Fruit fly (Drosophila melanogaster) whole organism, prepupa: Measurements from ENCODE around the gene chp.

Experiments used
- CG11762 ChIP-seq: fragments of 200-800 bp; sonication (Bioruptor generic); optimal IDR thresholded peaks from 3 replicates; lab custom pipeline; 2016; ENCODE audit warnings: missing biosample characterization, missing genetic modification characterization; ENCODE audit not compliant: insufficient read depth
- CG1621 ChIP-seq: fragments of 200-800 bp; sonication (Bioruptor generic); optimal IDR thresholded peaks from 3 replicates; lab custom pipeline; 2018; ENCODE audit warnings: missing biosample characterization, mild to moderate bottlenecking, missing genetic modification characterization
- CG16779 ChIP-seq: fragments of 200-800 bp; sonication (Bioruptor generic); optimal IDR thresholded peaks from 3 replicates; lab custom pipeline; 2017; ENCODE audit warnings: missing biosample characterization, mild to moderate bottlenecking, missing genetic modification characterization
- CG3032 ChIP-seq: fragments of 200-800 bp; optimal IDR thresholded peaks from 2 replicates; lab custom pipeline; 2019; ENCODE audit warnings: missing biosample characterization, mild to moderate bottlenecking, missing genetic modification characterization, moderate library complexity
- CG31627 ChIP-seq: fragments of 200-800 bp; sonication (Bioruptor generic); optimal IDR thresholded peaks from 3 replicates; lab custom pipeline; 2016; ENCODE audit warnings: missing biosample characterization, missing genetic modification characterization
- CG34406 ChIP-seq: fragments of 200-800 bp; sonication (Bioruptor generic); optimal IDR thresholded peaks from 3 replicates; lab custom pipeline; 2016; ENCODE audit warnings: missing biosample characterization, missing genetic modification characterization
- CG3919 ChIP-seq: fragments of 200-800 bp; sonication (Bioruptor generic); optimal IDR thresholded peaks from 3 replicates; lab custom pipeline; 2016; ENCODE audit warnings: missing biosample characterization, missing genetic modification characterization
- CG4318 ChIP-seq: fragments of 200-800 bp; sonication (Bioruptor generic); optimal IDR thresholded peaks from 3 replicates; lab custom pipeline; 2017; ENCODE audit warnings: missing biosample characterization, mild to moderate bottlenecking, missing genetic modification characterization
- CG6163 ChIP-seq: fragments of 200-800 bp; sonication (Bioruptor generic); IDR thresholded peaks from 3 replicates; pipeline ENCODE4 v1.3.6; 2022; ENCODE audit warnings: missing biosample characterization, missing genetic modification characterization
- CG6276 ChIP-seq: fragments of 200-800 bp; sonication (Bioruptor generic); optimal IDR thresholded peaks from 2 replicates; lab custom pipeline; 2017; ENCODE audit warnings: missing biosample characterization, mild to moderate bottlenecking, missing genetic modification characterization
- CG6792 ChIP-seq: fragments of 200-800 bp; sonication (Bioruptor generic); optimal IDR thresholded peaks from 3 replicates; lab custom pipeline; 2016; ENCODE audit warnings: missing biosample characterization, missing genetic modification characterization
- CG7368 ChIP-seq: fragments of 200-800 bp; sonication (Bioruptor generic); optimal IDR thresholded peaks from 3 replicates; lab custom pipeline; 2016; ENCODE audit warnings: missing biosample characterization, missing genetic modification characterization
- CG8119 ChIP-seq: fragments of 200-800 bp; sonication (Bioruptor generic); IDR thresholded peaks from 3 replicates; pipeline ENCODE4 v1.3.6; 2022; ENCODE audit warnings: missing biosample characterization, missing genetic modification characterization
- CG8319 ChIP-seq: fragments of 200-800 bp; sonication (Bioruptor generic); optimal IDR thresholded peaks from 3 replicates; lab custom pipeline; 2016; ENCODE audit warnings: missing biosample characterization, missing genetic modification characterization
- CG8632 ChIP-seq: fragments of 200-800 bp; sonication (Bioruptor generic); optimal IDR thresholded peaks from 3 replicates; lab custom pipeline; 2016; ENCODE audit warnings: missing biosample characterization, missing genetic modification characterization
- CG9139 ChIP-seq: fragments of 200-800 bp; sonication (Bioruptor generic); optimal IDR thresholded peaks from 3 replicates; lab custom pipeline; 2017; ENCODE audit warnings: missing biosample characterization, mild to moderate bottlenecking, missing genetic modification characterization
- Eip78C ChIP-seq: fragments of 200-800 bp; sonication (Bioruptor generic); peaks from one replicate; lab custom pipeline; 2016; ENCODE audit warnings: missing biosample characterization, missing genetic modification characterization
- Eip93F ChIP-seq: fragments of 200-800 bp; sonication (Bioruptor generic); optimal IDR thresholded peaks from 2 replicates; lab custom pipeline; 2016; ENCODE audit warnings: missing biosample characterization, mild to moderate bottlenecking, missing genetic modification characterization
- Ets21C ChIP-seq: fragments of 200-800 bp; sonication (Bioruptor generic); optimal IDR thresholded peaks from 3 replicates; lab custom pipeline; 2016; ENCODE audit warnings: missing biosample characterization, missing genetic modification characterization
- Ets96B ChIP-seq: fragments of 200-800 bp; optimal IDR thresholded peaks from 2 replicates; lab custom pipeline; 2019; ENCODE audit warnings: missing biosample characterization, mild to moderate bottlenecking, missing genetic modification characterization, moderate library complexity
- Gug ChIP-seq: fragments of 200-800 bp; sonication (Bioruptor generic); IDR thresholded peaks from 2 replicates; pipeline ENCODE4 v1.3.6; 2022; ENCODE audit warnings: missing biosample characterization, missing genetic modification characterization
- Hr38 ChIP-seq: sonication (Bioruptor generic); optimal IDR thresholded peaks from 2 replicates; lab custom pipeline; 2016; ENCODE audit warnings: missing biosample characterization, missing genetic modification characterization
- Hr39 ChIP-seq: fragments of 200-800 bp; sonication (Bioruptor generic); optimal IDR thresholded peaks from 2 replicates; lab custom pipeline; 2016; ENCODE audit warnings: missing biosample characterization, missing genetic modification characterization
- Met ChIP-seq: fragments of 200-800 bp; sonication (Bioruptor generic); optimal IDR thresholded peaks from 3 replicates; lab custom pipeline; 2016; ENCODE audit warnings: missing biosample characterization, missing genetic modification characterization
- OdsH ChIP-seq: fragments of 200-800 bp; sonication (Bioruptor generic); optimal IDR thresholded peaks from 3 replicates; lab custom pipeline; 2016; ENCODE audit warnings: missing biosample characterization, missing genetic modification characterization
- Smox ChIP-seq: fragments of 200-800 bp; sonication (Bioruptor generic); optimal IDR thresholded peaks from 3 replicates; lab custom pipeline; 2016; ENCODE audit warnings: missing biosample characterization, missing genetic modification characterization
- Sox102F ChIP-seq: fragments of 200-800 bp; sonication (Bioruptor generic); optimal IDR thresholded peaks from 2 replicates; lab custom pipeline; 2016; ENCODE audit warnings: missing biosample characterization, mild to moderate bottlenecking, missing genetic modification characterization
- achi ChIP-seq: fragments of 200-800 bp; sonication (Bioruptor generic); optimal IDR thresholded peaks from 3 replicates; lab custom pipeline; 2016; ENCODE audit warnings: missing biosample characterization, missing genetic modification characterization
- cyc ChIP-seq: fragments of 200-800 bp; sonication (Bioruptor generic); optimal IDR thresholded peaks from 3 replicates; lab custom pipeline; 2016; ENCODE audit warnings: missing biosample characterization, missing genetic modification characterization
- dac ChIP-seq: fragments of 200-800 bp; sonication (Bioruptor generic); optimal IDR thresholded peaks from 2 replicates; lab custom pipeline; 2017; ENCODE audit warnings: missing biosample characterization, mild to moderate bottlenecking, missing genetic modification characterization
- dsx ChIP-seq: fragments of 200-800 bp; optimal IDR thresholded peaks from 3 replicates; lab custom pipeline; 2019; ENCODE audit warnings: missing biosample characterization, mild to moderate bottlenecking, missing genetic modification characterization, moderate library complexity; ENCODE audit not compliant: poor library complexity, severe bottlenecking
- eg ChIP-seq: fragments of 200-800 bp; sonication (Bioruptor generic); IDR thresholded peaks from 3 replicates; pipeline ENCODE4 v1.3.6; 2022; ENCODE audit warnings: missing biosample characterization, missing genetic modification characterization
- esn ChIP-seq: fragments of 200-800 bp; sonication (Bioruptor generic); optimal IDR thresholded peaks from 2 replicates; lab custom pipeline; 2016; ENCODE audit warnings: missing biosample characterization, mild to moderate bottlenecking, missing genetic modification characterization, moderate library complexity
- fd59A ChIP-seq: fragments of 200-800 bp; sonication (Bioruptor generic); optimal IDR thresholded peaks from 2 replicates; lab custom pipeline; 2017; ENCODE audit warnings: missing biosample characterization, mild to moderate bottlenecking, missing genetic modification characterization, missing genetic modification reagents
- fkh ChIP-seq: fragments of 200-800 bp; sonication (Bioruptor generic); optimal IDR thresholded peaks from 3 replicates; lab custom pipeline; 2017; ENCODE audit warnings: missing biosample characterization, mild to moderate bottlenecking, missing genetic modification characterization, moderate library complexity
- lz ChIP-seq: fragments of 200-800 bp; sonication (Bioruptor generic); optimal IDR thresholded peaks from 3 replicates; lab custom pipeline; 2016; ENCODE audit warnings: missing biosample characterization, missing genetic modification characterization
- pdm3 ChIP-seq: fragments of 200-800 bp; sonication (Bioruptor generic); optimal IDR thresholded peaks from 3 replicates; lab custom pipeline; 2016; ENCODE audit warnings: missing biosample characterization, missing genetic modification characterization
- topi ChIP-seq: fragments of 200-800 bp; sonication (Bioruptor generic); optimal IDR thresholded peaks from 3 replicates; lab custom pipeline; 2016; ENCODE audit warnings: missing biosample characterization, missing genetic modification characterization
- vri ChIP-seq: fragments of 200-800 bp; sonication (Bioruptor generic); optimal IDR thresholded peaks from 3 replicates; lab custom pipeline; 2016; ENCODE audit warnings: missing biosample characterization, mild to moderate bottlenecking, missing genetic modification characterization

Gene chp

dm6 chr3R:31210630-31211029 is at the start of gene chp:
Gene chp, minus strand, starts transcription at chr3R:31210730.
- TF ChIP-seq CG8319 (GFP tag; lab: Kevin White, UChicago) = no peak
- no peak for TF ChIP-seq cyc
- TF ChIP-seq CG3919 (GFP tag; lab: Kevin White, UChicago) = no peak
- no peak for TF ChIP-seq Hr39 (GFP tag; lab: Kevin White, UChicago)
- TF ChIP-seq topi = no peak
- TF ChIP-seq Sox102F (GFP tag; lab: Kevin White, UChicago) = no peak
- TF ChIP-seq eg (GFP tag; lab: Robert Waterston, UW) = no peak
- TF ChIP-seq CG8632 (GFP tag; lab: Kevin White, UChicago) = no peak
- no peak for TF ChIP-seq CG11762 (GFP tag; lab: Kevin White, UChicago)
- no peak for TF ChIP-seq achi (GFP tag; lab: Kevin White, UChicago)
- no peak for TF ChIP-seq CG8119 (GFP tag; lab: Robert Waterston, UW)
- TF ChIP-seq CG7368 (GFP tag; lab: Kevin White, UChicago) = no peak
- no peak for TF ChIP-seq Eip78C (GFP tag; lab: Kevin White, UChicago)
- TF ChIP-seq CG3032 (tag; lab: Kevin White, UChicago) = no peak
- TF ChIP-seq CG6792 (GFP tag; lab: Kevin White, UChicago) = no peak
- TF ChIP-seq esn (GFP tag; lab: Kevin White, UChicago) = no peak
- no peak for TF ChIP-seq CG31627 (GFP tag; lab: Kevin White, UChicago)

- TF ChIP-seq CG6276 (GFP tag; lab: Kevin White, UChicago) (no peak), CG4318 (GFP tag; lab: Kevin White, UChicago) (no peak), Eip78C (GFP tag; lab: Kevin White, UChicago) (no peak), CG6792 (GFP tag; lab: Kevin White, UChicago) (no peak), CG8119 (GFP tag; lab: Robert Waterston, UW) (no peak), eg (GFP tag; lab: Robert Waterston, UW) (no peak), OdsH (no peak)
Measured at dm6 chr3R:31259947-31260346, 49.4 kb upstream of the chp start, which contains the start of gene CAH16. Gene CAH16, plus strand, starts transcription at chr3R:31260247.

dm6 chr3R:31257299-31257698 is 46.8 kb upstream of the chp start, which contains the start of gene CAH6:
Gene CAH6, plus strand, starts transcription at chr3R:31257599.
- TF ChIP-seq Ets21C (GFP tag; lab: Kevin White, UChicago) (no peak), CG1621 (tag; lab: Kevin White, UChicago) (no peak), CG8319 (GFP tag; lab: Kevin White, UChicago) (no peak), fd59A (GFP tag; lab: Kevin White, UChicago) (no peak), CG6163 (GFP tag; lab: Robert Waterston, UW) (no peak), CG9139 (GFP tag; lab: Kevin White, UChicago) (no peak), dac (no peak), Hr39 (GFP tag; lab: Kevin White, UChicago) (no peak), CG34406 (no peak), Met (GFP tag; lab: Kevin White, UChicago) (no peak), pdm3 (GFP tag; lab: Kevin White, UChicago) (no peak), CG11762 (GFP tag; lab: Kevin White, UChicago) (no peak), CG16779 (tag; lab: Kevin White, UChicago) (no peak), esn (GFP tag; lab: Kevin White, UChicago) (no peak), achi (GFP tag; lab: Kevin White, UChicago) (no peak), Gug (GFP tag; lab: Robert Waterston, UW) (no peak), dsx (GFP tag; lab: Kevin White, UChicago) (no peak), CG8632 (GFP tag; lab: Kevin White, UChicago) (no peak)

dm6 chr3R:31254808-31255207 is 44.3 kb upstream of the chp start, which contains the start of the genes CG1750 and spn-F:
Gene CG1750, minus strand, starts transcription at chr3R:31254900.
Gene spn-F, plus strand, starts transcription at chr3R:31255127.
- TF ChIP-seq fkh (peak; percentile 84), dsx (GFP tag; lab: Kevin White, UChicago) (no peak), lz (no peak), eg (GFP tag; lab: Robert Waterston, UW) (no peak), Gug (GFP tag; lab: Robert Waterston, UW) (no peak), cyc (no peak), Hr38 (GFP tag; lab: Kevin White, UChicago) (no peak), Ets96B (no peak), vri (GFP tag; lab: Kevin White, UChicago) (peak; percentile 85), Smox (no peak), topi (no peak), Eip93F (GFP tag; lab: Kevin White, UChicago) (no peak), esn (GFP tag; lab: Kevin White, UChicago) (no peak)
